Fruit fly (Drosophila melanogaster) whole organism, larva: ENCODE data around the gene CG10801.
A peak's percentile ranks its signal among the peaks of the same experiment; 100 is the strongest.

Source experiments
- noc ChIP-seq: fragments of 200-800 bp; sonication (Bioruptor generic); optimal IDR thresholded peaks from 3 replicates; lab custom pipeline; 2019; ENCODE audit warnings: missing biosample characterization, mild to moderate bottlenecking, missing genetic modification characterization, moderate library complexity

CG10801 gene

DNA sequence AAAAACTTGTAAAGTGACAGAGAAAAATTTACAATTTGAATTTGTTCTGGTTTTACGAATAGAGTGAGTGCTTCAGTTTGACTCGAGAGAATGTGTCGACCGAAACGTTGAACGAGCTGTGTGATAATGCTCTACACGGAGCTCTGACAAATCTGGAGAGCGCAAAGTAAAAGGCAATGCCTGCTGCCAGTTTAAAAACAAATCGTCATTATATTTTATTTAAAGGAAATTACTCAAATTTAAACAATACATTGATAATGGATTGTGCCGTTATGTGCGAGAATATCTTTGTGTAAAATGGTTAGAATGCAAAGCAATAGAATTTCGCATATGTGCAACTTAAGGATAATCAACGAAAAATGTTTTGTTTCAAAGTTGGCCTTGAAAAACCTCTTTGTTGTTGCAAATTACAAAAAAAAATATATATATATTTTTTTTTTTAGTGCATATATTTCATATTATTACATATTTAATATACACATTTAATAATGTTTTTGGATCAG is at the start of gene CG10801, which contains the start of gene CG16782:
Gene CG10801, plus strand, starts transcription at position 453 of the 503 bp plus-strand sequence.
Gene CG16782, minus strand, starts transcription at position 101 of the 503 bp plus-strand sequence.
- no peak for TF ChIP-seq noc (tag; lab: Kevin White, UChicago)

dm6 chrX:3411411-3411810 is 49.0 kb upstream of the CG10801 start:
- no peak for TF ChIP-seq noc (tag; lab: Kevin White, UChicago)

DNA sequence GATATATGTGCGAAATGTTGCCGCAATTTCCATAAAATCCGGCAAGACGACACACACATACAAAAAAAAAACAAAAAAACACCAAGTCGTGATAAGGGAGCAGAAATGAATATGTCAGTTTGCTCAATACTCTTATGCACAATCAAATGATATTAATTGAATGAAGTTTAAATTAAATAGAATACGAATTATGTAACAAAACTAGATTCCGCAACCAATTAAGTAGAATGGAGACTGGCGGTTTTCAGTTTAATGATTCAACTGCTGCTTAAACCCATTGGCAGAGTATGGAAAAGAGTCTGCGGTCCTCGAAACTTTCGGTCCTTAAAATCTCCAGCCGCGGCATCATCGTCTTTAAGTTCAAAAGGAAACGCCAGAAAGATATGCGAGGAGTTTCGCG is 48.6 kb upstream of the CG10801 start:
- no peak for TF ChIP-seq noc (tag; lab: Kevin White, UChicago)

DNA sequence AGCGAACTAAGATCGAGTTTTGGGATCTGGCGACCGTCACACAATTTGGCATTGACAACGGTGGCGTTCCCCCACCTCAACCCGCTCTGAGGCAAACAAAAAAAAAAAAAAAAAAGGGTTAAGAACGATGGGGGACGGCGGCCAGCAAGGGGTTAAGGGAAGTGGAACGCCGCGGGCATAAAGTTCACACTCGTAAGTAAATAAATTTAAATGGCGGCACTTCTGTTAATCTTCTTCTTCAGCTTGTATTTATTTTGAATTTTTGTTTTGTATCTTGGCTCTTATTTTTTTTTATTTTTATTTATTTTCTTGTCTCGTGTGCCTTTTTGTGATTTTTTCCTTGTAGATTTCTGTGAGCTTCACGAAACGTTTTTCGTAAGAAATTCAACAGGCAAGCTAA is 47.5 kb upstream of the CG10801 start:
- no peak for TF ChIP-seq noc (tag; lab: Kevin White, UChicago)

dm6 chrX:3414003-3414767 is 46.2 kb upstream of the CG10801 start:
- TF ChIP-seq noc (tag; lab: Kevin White, UChicago) = peak; percentile 90

- TF ChIP-seq noc (tag; lab: Kevin White, UChicago) = no peak
Observed at dm6 chrX:3423199-3423768, 37.1 kb upstream of the CG10801 start.

dm6 chrX:3424963-3425362 is 35.4 kb upstream of the CG10801 start:
- TF ChIP-seq noc (tag; lab: Kevin White, UChicago) = peak; percentile 74

- TF ChIP-seq noc (tag; lab: Kevin White, UChicago) = no peak
Observed at dm6 chrX:3426803-3427613, 33.4 kb upstream of the CG10801 start.

- TF ChIP-seq noc (tag; lab: Kevin White, UChicago) = peak; percentile 58
Observed at dm6 chrX:3427614-3427965, 32.8 kb upstream of the CG10801 start.

- TF ChIP-seq noc (tag; lab: Kevin White, UChicago) = peak; percentile 52
Observed at dm6 chrX:3429952-3430351, 30.4 kb upstream of the CG10801 start.

dm6 chrX:3431641-3432040 is 28.8 kb upstream of the CG10801 start:
- peak; percentile 73 for TF ChIP-seq noc (tag; lab: Kevin White, UChicago)

DNA sequence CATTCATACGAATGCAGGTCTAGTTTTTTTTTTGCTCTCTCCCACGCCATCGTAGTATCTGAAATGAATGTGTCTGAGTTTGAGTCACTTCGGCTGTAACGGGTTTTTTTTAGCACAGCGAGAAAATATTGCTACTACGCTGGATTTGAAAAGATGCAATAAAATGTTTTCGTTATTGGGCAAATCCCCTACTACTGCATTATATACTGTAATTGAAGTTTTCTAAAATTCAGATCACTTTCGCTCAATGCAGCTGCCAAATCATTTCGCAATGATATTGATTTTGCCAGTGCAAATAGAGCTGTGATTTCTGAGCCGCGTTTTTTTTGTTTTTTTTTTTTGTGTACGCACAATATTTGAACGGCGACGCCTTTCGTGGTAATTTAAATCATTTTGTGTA is 27.5 kb upstream of the CG10801 start:
- TF ChIP-seq noc (tag; lab: Kevin White, UChicago) = peak; percentile 5

dm6 chrX:3433646-3434097 is 26.7 kb upstream of the CG10801 start:
- peak; percentile 8 for TF ChIP-seq noc (tag; lab: Kevin White, UChicago)

DNA sequence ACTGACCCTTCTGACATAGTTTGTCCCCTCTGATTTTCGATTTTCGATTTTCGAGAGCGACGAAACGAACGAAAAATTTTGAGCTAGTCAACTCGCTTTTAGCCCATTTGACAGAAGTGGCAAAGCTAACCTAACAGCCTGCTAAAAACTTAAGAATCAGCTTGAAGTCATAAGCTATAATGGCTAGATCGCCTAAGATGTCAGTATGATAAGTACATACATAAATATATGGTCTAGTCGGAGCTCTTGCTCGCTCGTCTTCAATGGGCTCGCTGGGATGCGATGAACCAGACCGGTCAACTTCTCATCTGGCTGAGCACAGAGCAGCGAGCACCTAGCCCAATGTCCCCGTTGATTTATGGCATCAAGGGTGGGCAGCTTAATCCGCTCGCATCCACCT is 24.7 kb upstream of the CG10801 start, which contains the start of gene CG14269:
Gene CG14269, minus strand, starts transcription at position 101 of the 400 bp plus-strand sequence.
- no peak for TF ChIP-seq noc (tag; lab: Kevin White, UChicago)

DNA sequence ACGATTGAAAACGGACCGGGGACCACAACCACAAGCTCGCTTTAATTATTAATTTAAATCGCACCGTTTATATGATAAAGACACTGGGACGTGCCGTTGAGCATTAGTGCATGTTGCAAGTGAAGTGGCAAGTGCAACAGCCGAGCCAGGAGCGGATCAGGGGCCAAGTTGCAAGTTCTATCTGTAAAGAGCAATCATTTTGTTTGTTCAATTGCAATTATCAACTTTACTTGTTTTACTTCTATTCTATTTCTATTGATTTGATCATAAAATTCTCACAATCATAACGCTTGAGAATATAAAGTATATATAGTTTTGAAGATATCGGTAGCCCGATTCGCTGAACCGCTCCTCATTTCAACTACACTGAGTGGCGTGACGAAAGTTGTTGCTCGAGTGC is 24.2 kb upstream of the CG10801 start:
- no peak for TF ChIP-seq noc (tag; lab: Kevin White, UChicago)

DNA sequence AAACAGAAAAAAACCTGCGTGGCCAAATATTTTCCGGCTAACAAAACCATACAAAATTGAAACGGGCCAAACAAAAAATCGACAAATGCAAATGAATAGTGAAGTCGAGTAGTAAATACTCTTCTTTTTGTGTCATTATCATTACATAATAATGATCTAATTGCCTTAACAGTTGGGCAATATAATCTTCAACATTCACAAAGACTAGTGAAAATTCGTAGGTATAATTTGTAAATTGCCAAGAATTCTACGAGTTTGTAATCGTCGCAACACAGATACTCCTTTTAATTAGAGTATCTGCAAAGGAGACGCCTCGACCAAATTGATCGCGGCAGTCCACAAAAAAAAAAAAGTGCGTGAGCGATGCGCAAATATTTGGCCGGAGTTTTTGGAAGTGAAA is 22.9 kb upstream of the CG10801 start:
- no peak for TF ChIP-seq noc (tag; lab: Kevin White, UChicago)
